Worm (Caenorhabditis elegans) whole organism, midembryonic: Measurements from ENCODE around the gene nhr-209.

Source experiments
- T22C8.4 ChIP-seq: fragments of 200-800 bp; sonication (Bioruptor generic); IDR thresholded peaks from 2 replicates; pipeline ENCODE4 v1.3.6; 2022; ENCODE audit warnings: missing genetic modification characterization, missing compliant biosample characterization
- ref-1 ChIP-seq: fragments of 200-800 bp; sonication (Bioruptor generic); conservative IDR thresholded peaks from 2 replicates; pipeline ENCODE4 v1.3.6; 2022; ENCODE audit warnings: missing genetic modification reagents, missing genetic modification characterization, missing compliant biosample characterization

- TF ChIP-seq T22C8.4 (GFP tag; lab: Robert Waterston, UW) (no peak), ref-1 (GFP tag; lab: Robert Waterston, UW) (no peak)
These were observed 38.2 kb upstream of the nhr-209 start, which contains the start of gene R07B7.2 for ce11 chrV:12059719-12060118.
